Worm (Caenorhabditis elegans) whole organism, young adult: ENCODE results near the gene pam-1.

Experiments used
- F23B12.7 ChIP-seq: sonication (generic microtip); optimal IDR thresholded peaks from 2 replicates; lab custom pipeline; 2017; ENCODE audit warnings: missing genetic modification characterization, mild to moderate bottlenecking, missing compliant biosample characterization, antibody characterized with exemption, moderate library complexity; ENCODE audit not compliant: insufficient read depth
- ama-1 ChIP-seq, 3 experiments: fragments of 150-350 bp in 1 of 3; sonication (generic microtip) in 2 of 3; optimal IDR thresholded peaks; 2 replicates each; lab custom pipeline; 2014 to 2018; ENCODE audit warnings: missing biosample characterization in 2 of 3, missing genetic modification characterization in 2 of 3, missing genetic modification reagents in 2 of 3
- atf-7 ChIP-seq: sonication (generic microtip); optimal IDR thresholded peaks from 2 replicates; lab custom pipeline; 2017; ENCODE audit warnings: mild to moderate bottlenecking, missing genetic modification characterization, missing compliant biosample characterization
- madf-8 ChIP-seq: fragments of 200-800 bp; sonication (Bioruptor generic); conservative IDR thresholded peaks from 2 replicates; pipeline ENCODE4 v1.3.6; 2022; ENCODE audit warnings: missing genetic modification reagents, missing genetic modification characterization, missing compliant biosample characterization
- nhr-90 ChIP-seq: sonication (generic microtip); optimal IDR thresholded peaks from 2 replicates; lab custom pipeline; 2016; ENCODE audit warnings: missing genotype, mild to moderate bottlenecking, missing genetic modification characterization, missing compliant biosample characterization
- repo-1 ChIP-seq: sonication (generic microtip); optimal IDR thresholded peaks from 2 replicates; lab custom pipeline; 2017; ENCODE audit warnings: mild to moderate bottlenecking, missing genetic modification characterization, missing compliant biosample characterization
- tbp1 ChIP-seq: fragments of 200-800 bp; sonication (Bioruptor generic); optimal IDR thresholded peaks from 2 replicates; lab custom pipeline; 2018; ENCODE audit warnings: mild to moderate bottlenecking, missing genetic modification characterization, missing compliant biosample characterization
- unc-130 ChIP-seq: sonication (generic microtip); optimal IDR thresholded peaks from 2 replicates; lab custom pipeline; 2016; ENCODE audit warnings: missing genetic modification reagents, missing genetic modification characterization, missing compliant biosample characterization
- xnd-1 ChIP-seq: sonication (generic microtip); optimal IDR thresholded peaks from 2 replicates; lab custom pipeline; 2016; ENCODE audit warnings: missing genotype, missing genetic modification reagents, missing genetic modification characterization, missing compliant biosample characterization

DNA sequence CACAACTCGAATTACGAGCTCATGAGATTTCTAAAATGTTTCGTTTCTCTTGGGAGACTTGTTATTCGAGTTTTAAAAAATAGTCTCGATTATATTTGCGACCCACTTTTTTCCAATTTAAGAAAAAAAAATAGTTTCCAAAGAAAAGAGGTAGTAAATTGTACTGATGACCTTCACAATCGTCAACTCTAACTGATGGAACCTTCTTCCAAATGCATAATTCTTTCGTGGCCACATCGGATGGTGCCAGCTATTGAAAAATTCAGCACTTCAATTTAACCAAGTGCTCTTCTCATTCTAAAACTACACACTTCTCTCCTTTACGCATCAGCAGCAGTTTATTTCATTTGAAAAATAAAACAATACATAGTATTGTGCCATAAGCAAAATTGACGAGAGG lies 7.0 kb downstream of the pam-1 start:
- TF ChIP-seq ama-1 (optimal IDR thresholded peaks at IDR 0.05; lab: Kevin White, UChicago) (no peak), ama-1 (GFP tag; optimal IDR thresholded peaks at IDR 0.05; lab: Kevin White, UChicago) (peak in 1 of 2 experiments; percentile 11), atf-7 (tag; lab: Kevin White, UChicago) (no peak), F23B12.7 (tag; lab: Kevin White, UChicago) (no peak), unc-130 (GFP tag; lab: Kevin White, UChicago) (no peak), repo-1 (tag; lab: Kevin White, UChicago) (no peak), tbp1 (GFP tag; lab: Kevin White, UChicago) (no peak), madf-8 (no peak), xnd-1 (tag; lab: Kevin White, UChicago) (no peak), nhr-90 (tag; lab: Kevin White, UChicago) (no peak)
